Worm (Caenorhabditis elegans): ENCODE measurements around the gene cyp-35C1.

The cyp-35C1 gene

ce11 chrV:13907557-13908104, 9.3 kb upstream of the cyp-35C1 start:
- TF ChIP-seq dpl-1 (GFP tag; optimal IDR thresholded peaks at IDR 0.05) (peak in 1 of 3 experiments; percentile 6), pag-3 (tag; optimal IDR thresholded peaks at IDR 0.05; ENCODE audit: borderline replicate concordance, insufficient read depth) (no peak), pax-3 (tag; optimal IDR thresholded peaks at IDR 0.05) (peak; percentile 82), nhr-85 (tag) (peak; percentile 11), rnt-1 (tag; optimal IDR thresholded peaks at IDR 0.05) (peak; percentile 8), hpl-2 (GFP tag; optimal IDR thresholded peaks at IDR 0.05) (peak; percentile 23), blmp-1 (tag; optimal IDR thresholded peaks at IDR 0.05) (no peak), dsc-1 (tag; optimal IDR thresholded peaks at IDR 0.05) (peak; percentile 35), snu-23 (GFP tag; optimal IDR thresholded peaks at IDR 0.05) (peak; percentile 11), nhr-71 (tag; optimal IDR thresholded peaks at IDR 0.05) (peak; percentile 38), nhr-20 (tag; optimal IDR thresholded peaks at IDR 0.05) (peak; percentile 7), efl-1 (optimal IDR thresholded peaks at IDR 0.05) (no peak), efl-1 (GFP tag; optimal IDR thresholded peaks at IDR 0.05 in 1 of 2) (peak in 1 of 2 experiments; percentile 96), lir-3 (tag; optimal IDR thresholded peaks at IDR 0.05; ENCODE audit: poor library complexity) (peak; percentile 47), unc-62 (GFP tag; optimal IDR thresholded peaks at IDR 0.05) (no peak), nhr-90 (tag; optimal IDR thresholded peaks at IDR 0.05; ENCODE audit: poor library complexity) (peak; percentile 64), lin-35 (GFP tag; optimal IDR thresholded peaks at IDR 0.05) (peak in 1 of 2 experiments; percentile 67), lsy-2 (tag; optimal IDR thresholded peaks at IDR 0.05) (peak in 1 of 2 experiments; percentile 45), fos-1 (tag; optimal IDR thresholded peaks at IDR 0.05) (no peak), nhr-47 (tag; optimal IDR thresholded peaks at IDR 0.05) (peak; percentile 52), nhr-19 (GFP tag; conservative IDR thresholded peaks at IDR 0.05) (peak; percentile 54), aha-1 (tag; optimal IDR thresholded peaks at IDR 0.05) (no peak), ama-1 (optimal IDR thresholded peaks at IDR 0.05) (peak; percentile 96), C16A3.4 (tag; optimal IDR thresholded peaks at IDR 0.05) (peak; percentile 41)

ce11 chrV:13906166-13906565, 7.9 kb upstream of the cyp-35C1 start, which contains the start of gene stdh-1:
Gene stdh-1 (plus strand): TSS chrV:13906492.
- TF ChIP-seq efl-1 (optimal IDR thresholded peaks at IDR 0.05) (peak in 1 of 2 experiments; percentile 0), efl-1 (GFP tag; optimal IDR thresholded peaks at IDR 0.05 in 1 of 2) (peak in 1 of 2 experiments; percentile 61), hpl-2 (GFP tag; optimal IDR thresholded peaks at IDR 0.05) (no peak), nhr-84 (tag; optimal IDR thresholded peaks at IDR 0.05) (no peak), rnt-1 (tag; optimal IDR thresholded peaks at IDR 0.05) (no peak), nhr-237 (tag; optimal IDR thresholded peaks at IDR 0.05) (no peak), nhr-20 (tag; optimal IDR thresholded peaks at IDR 0.05) (no peak), mep-1 (tag; optimal IDR thresholded peaks at IDR 0.05) (peak; percentile 35), nhr-71 (tag; optimal IDR thresholded peaks at IDR 0.05) (peak; percentile 32), sox-4 (tag; optimal IDR thresholded peaks at IDR 0.05) (no peak), lin-14 (GFP tag; optimal IDR thresholded peaks at IDR 0.05) (peak; percentile 69), nhr-12 (tag; optimal IDR thresholded peaks at IDR 0.05) (no peak), snu-23 (GFP tag; optimal IDR thresholded peaks at IDR 0.05) (peak; percentile 25), Y116A8C.19 (tag; optimal IDR thresholded peaks at IDR 0.05; ENCODE audit: borderline replicate concordance) (no peak), C16A3.4 (tag; optimal IDR thresholded peaks at IDR 0.05) (peak; percentile 5), blmp-1 (tag; optimal IDR thresholded peaks at IDR 0.05) (peak; percentile 15), pax-3 (tag; optimal IDR thresholded peaks at IDR 0.05) (no peak), nhr-19 (GFP tag; conservative IDR thresholded peaks at IDR 0.05) (no peak), unc-62 (GFP tag; optimal IDR thresholded peaks at IDR 0.05) (no peak), nhr-85 (tag) (no peak)

- TF ChIP-seq lin-35 (GFP tag; optimal IDR thresholded peaks at IDR 0.05) (no peak), grh-1 (GFP tag; IDR thresholded peaks at IDR 0.05) (no peak), C04F5.9 (tag; optimal IDR thresholded peaks at IDR 0.05) (no peak), C34B4.2 (tag; optimal IDR thresholded peaks at IDR 0.05) (no peak), alr-1 (tag; optimal IDR thresholded peaks at IDR 0.05; ENCODE audit: borderline replicate concordance) (no peak), tbx-2 (tag; optimal IDR thresholded peaks at IDR 0.05) (no peak), ztf-4 (tag; optimal IDR thresholded peaks at IDR 0.05) (no peak), hpl-2 (GFP tag; optimal IDR thresholded peaks at IDR 0.05) (no peak), ceh-8 (GFP tag; optimal IDR thresholded peaks at IDR 0.05) (no peak), C16A3.4 (tag; optimal IDR thresholded peaks at IDR 0.05) (no peak), ets-5 (GFP tag; IDR thresholded peaks at IDR 0.05) (no peak), unc-30 (tag; optimal IDR thresholded peaks at IDR 0.05) (no peak), mab-9 (GFP tag; IDR thresholded peaks at IDR 0.05) (no peak), ceh-90 (tag; optimal IDR thresholded peaks at IDR 0.05) (no peak), dsc-1 (tag; optimal IDR thresholded peaks at IDR 0.05) (no peak)
Observed at ce11 chrV:13904446-13904845, 6.2 kb upstream of the cyp-35C1 start, which contains the start of gene stdh-3. Gene stdh-3 (plus strand): TSS chrV:13904611.

Data from whole organism, L1 larva.